Fruit fly (Drosophila melanogaster) whole organism, embryonic: ENCODE data around the gene CG43093.

Experiments used
- B-H2 ChIP-seq: fragments of 200-800 bp; sonication (Bioruptor generic); optimal IDR thresholded peaks from 2 replicates; lab custom pipeline; 2018; ENCODE audit warnings: missing biosample characterization, mild to moderate bottlenecking, missing genetic modification characterization
- BEAF-32 ChIP-seq: fragments of 200-800 bp; sonication (Bioruptor generic); optimal IDR thresholded peaks from 3 replicates; lab custom pipeline; 2017; ENCODE audit warnings: missing biosample characterization, missing genetic modification characterization, mild to moderate bottlenecking, moderate library complexity, missing genetic modification reagents
- CG13287 ChIP-seq: fragments of 200-800 bp; sonication (Bioruptor generic); IDR thresholded peaks from 2 replicates; pipeline ENCODE4 v1.3.6; 2022; ENCODE audit warnings: missing biosample characterization, missing genetic modification characterization; ENCODE audit not compliant: partially characterized antibody
- CG13624 ChIP-seq: fragments of 200-800 bp; sonication (Bioruptor generic); optimal IDR thresholded peaks from 2 replicates; lab custom pipeline; 2016; ENCODE audit warnings: missing biosample characterization, missing genetic modification characterization
- CG14710 ChIP-seq: fragments of 200-800 bp; sonication (Bioruptor generic); optimal IDR thresholded peaks from 3 replicates; lab custom pipeline; 2019; ENCODE audit warnings: missing biosample characterization, mild to moderate bottlenecking, missing genetic modification characterization, moderate library complexity
- CG16863 ChIP-seq: fragments of 200-800 bp; sonication (Bioruptor generic); optimal IDR thresholded peaks from 3 replicates; lab custom pipeline; 2016; ENCODE audit warnings: missing biosample characterization, missing genetic modification characterization
- CG17186 ChIP-seq: fragments of 200-800 bp; sonication (Bioruptor generic); optimal IDR thresholded peaks from 3 replicates; lab custom pipeline; 2017; ENCODE audit warnings: missing biosample characterization, missing genetic modification reagents, missing genetic modification characterization
- CG17328 ChIP-seq: fragments of 200-800 bp; sonication (Bioruptor generic); IDR thresholded peaks from 2 replicates; pipeline ENCODE4 v1.3.6; 2022; ENCODE audit warnings: missing biosample characterization, missing genetic modification characterization
- CG18011 ChIP-seq: fragments of 200-800 bp; sonication (Bioruptor generic); optimal IDR thresholded peaks from 2 replicates; lab custom pipeline; 2017; ENCODE audit warnings: missing biosample characterization, missing genetic modification characterization, mild to moderate bottlenecking, moderate library complexity, missing genotype
- CG18764 ChIP-seq: fragments of 200-800 bp; sonication (Bioruptor generic); optimal IDR thresholded peaks from 3 replicates; lab custom pipeline; 2016; ENCODE audit warnings: missing biosample characterization, missing genetic modification characterization
- CG31441 ChIP-seq: fragments of 200-800 bp; sonication (Bioruptor generic); IDR thresholded peaks from 2 replicates; pipeline ENCODE4 v1.3.6; 2022; ENCODE audit warnings: missing biosample characterization, missing genetic modification characterization
- CG34224 ChIP-seq: fragments of 200-800 bp; sonication (Bioruptor generic); IDR thresholded peaks from 3 replicates; pipeline ENCODE4 v1.3.6; 2022; ENCODE audit warnings: missing biosample characterization, missing genetic modification characterization; ENCODE audit not compliant: partially characterized antibody
- CG34422 ChIP-seq: fragments of 200-800 bp; sonication (Bioruptor generic); IDR thresholded peaks from 3 replicates; pipeline ENCODE4 v1.3.6; 2022; ENCODE audit warnings: missing biosample characterization, missing genetic modification characterization
- CG3847 ChIP-seq: fragments of 200-800 bp; sonication (Bioruptor generic); IDR thresholded peaks from 2 replicates; pipeline ENCODE4 v1.3.6; 2022; ENCODE audit warnings: missing biosample characterization, missing genetic modification characterization
- CG4617 ChIP-seq: fragments of 200-800 bp; sonication (Bioruptor generic); optimal IDR thresholded peaks from 3 replicates; lab custom pipeline; 2016; ENCODE audit warnings: missing biosample characterization, missing genetic modification characterization, borderline replicate concordance
- CG7963 ChIP-seq: fragments of 200-800 bp; sonication (Bioruptor generic); IDR thresholded peaks from 3 replicates; pipeline ENCODE4 v1.3.6; 2022; ENCODE audit warnings: missing biosample characterization, missing genetic modification characterization; ENCODE audit not compliant: partially characterized antibody
- CG8388 ChIP-seq: fragments of 200-800 bp; sonication (Bioruptor generic); optimal IDR thresholded peaks from 2 replicates; lab custom pipeline; 2019; ENCODE audit warnings: missing biosample characterization, mild to moderate bottlenecking, missing genetic modification characterization, moderate library complexity
- CG9797 ChIP-seq: fragments of 200-800 bp; sonication (Bioruptor generic); optimal IDR thresholded peaks from 3 replicates; lab custom pipeline; 2018; ENCODE audit warnings: missing biosample characterization, mild to moderate bottlenecking, missing genetic modification characterization
- Dll ChIP-seq: fragments of 200-800 bp; sonication (Bioruptor generic); IDR thresholded peaks from 4 replicates; pipeline ENCODE4 v1.3.6; 2022; ENCODE audit warnings: missing biosample characterization, missing genetic modification characterization; ENCODE audit not compliant: partially characterized antibody
- Dp ChIP-seq: fragments of 200-800 bp; sonication (Bioruptor generic); optimal IDR thresholded peaks from 2 replicates; lab custom pipeline; 2018; ENCODE audit warnings: missing biosample characterization, mild to moderate bottlenecking, missing genetic modification characterization, moderate library complexity
- E2f2 ChIP-seq: fragments of 200-800 bp; sonication (Bioruptor generic); IDR thresholded peaks from 2 replicates; pipeline ENCODE4 v1.3.6; 2022; ENCODE audit warnings: missing biosample characterization, missing genetic modification characterization
- HmgZ ChIP-seq: fragments of 200-800 bp; sonication (Bioruptor generic); optimal IDR thresholded peaks from 2 replicates; lab custom pipeline; 2018; ENCODE audit warnings: missing biosample characterization, mild to moderate bottlenecking, missing genetic modification characterization
- MBD-R2 ChIP-seq: fragments of 200-800 bp; sonication (Bioruptor generic); IDR thresholded peaks from 2 replicates; pipeline ENCODE4 v1.3.6; 2022; ENCODE audit warnings: missing biosample characterization, missing genetic modification characterization
- MESR4 ChIP-seq: fragments of 200-800 bp; sonication (Bioruptor generic); optimal IDR thresholded peaks from 2 replicates; lab custom pipeline; 2018; ENCODE audit warnings: missing biosample characterization, mild to moderate bottlenecking, missing genetic modification characterization, moderate library complexity
- Scr ChIP-seq: fragments of 200-800 bp; sonication (Bioruptor generic); IDR thresholded peaks from 2 replicates; pipeline ENCODE4 v1.3.6; 2022; ENCODE audit warnings: missing biosample characterization, missing genetic modification characterization; ENCODE audit not compliant: partially characterized antibody
- Sin3A ChIP-seq: fragments of >200 bp; optimal IDR thresholded peaks from 2 replicates; lab custom pipeline; 2018
- Sry-δ ChIP-seq: fragments of 200-800 bp; sonication (Bioruptor generic); optimal IDR thresholded peaks from 2 replicates; lab custom pipeline; 2016; ENCODE audit warnings: missing biosample characterization, missing genetic modification characterization
- YL-1 ChIP-seq: fragments of 200-800 bp; sonication (Bioruptor generic); optimal IDR thresholded peaks from 3 replicates; lab custom pipeline; 2017; ENCODE audit warnings: missing biosample characterization, mild to moderate bottlenecking, missing genetic modification characterization
- aop ChIP-seq: fragments of 200-800 bp; sonication (Bioruptor generic); IDR thresholded peaks from 2 replicates; pipeline ENCODE4 v1.3.6; 2022; ENCODE audit warnings: missing biosample characterization, missing genetic modification characterization
- cad ChIP-seq: fragments of >200 bp; optimal IDR thresholded peaks from 2 replicates; lab custom pipeline; 2017; ENCODE audit warnings: missing biosample characterization, missing genetic modification characterization
- crc ChIP-seq: fragments of 200-800 bp; sonication (Bioruptor generic); optimal IDR thresholded peaks from 2 replicates; lab custom pipeline; 2016; ENCODE audit warnings: missing biosample characterization, missing genetic modification characterization
- dati ChIP-seq: fragments of 200-800 bp; sonication (Bioruptor generic); IDR thresholded peaks from 2 replicates; pipeline ENCODE4 v1.3.6; 2022; ENCODE audit warnings: missing biosample characterization, missing genetic modification characterization
- dysf ChIP-seq: fragments of 200-800 bp; sonication (Bioruptor generic); IDR thresholded peaks from 3 replicates; pipeline ENCODE4 v1.3.6; 2022; ENCODE audit warnings: missing biosample characterization, missing genetic modification characterization
- gfzf ChIP-seq: fragments of 200-800 bp; sonication (Bioruptor generic); optimal IDR thresholded peaks from 2 replicates; lab custom pipeline; 2016; ENCODE audit warnings: missing biosample characterization, mild to moderate bottlenecking, missing genetic modification characterization, moderate library complexity
- grn ChIP-seq: fragments of 200-800 bp; sonication (Bioruptor generic); optimal IDR thresholded peaks from 3 replicates; lab custom pipeline; 2017; ENCODE audit warnings: missing biosample characterization, missing genetic modification characterization
- hbn ChIP-seq: fragments of 200-800 bp; sonication (Bioruptor generic); IDR thresholded peaks from 2 replicates; pipeline ENCODE4 v1.3.6; 2022; ENCODE audit warnings: missing biosample characterization, missing genetic modification characterization; ENCODE audit not compliant: partially characterized antibody
- lmd ChIP-seq: fragments of 200-800 bp; sonication (Bioruptor generic); IDR thresholded peaks from 2 replicates; pipeline ENCODE4 v1.3.6; 2022; ENCODE audit warnings: missing biosample characterization, missing genetic modification characterization
- mld ChIP-seq: fragments of 200-800 bp; sonication (Bioruptor generic); IDR thresholded peaks from 3 replicates; pipeline ENCODE4 v1.3.6; 2022; ENCODE audit warnings: missing biosample characterization, missing genetic modification characterization; ENCODE audit not compliant: partially characterized antibody
- pfk ChIP-seq: fragments of 200-800 bp; sonication (Bioruptor generic); optimal IDR thresholded peaks from 2 replicates; lab custom pipeline; 2018; ENCODE audit warnings: missing biosample characterization, mild to moderate bottlenecking, missing genetic modification characterization, moderate library complexity
- pzg ChIP-seq: fragments of 200-800 bp; sonication (Bioruptor generic); optimal IDR thresholded peaks from 3 replicates; lab custom pipeline; 2018; ENCODE audit warnings: missing biosample characterization, mild to moderate bottlenecking, missing genetic modification characterization, moderate library complexity
- sna ChIP-seq: fragments of 200-800 bp; sonication (Bioruptor generic); IDR thresholded peaks from 2 replicates; pipeline ENCODE4 v1.3.6; 2022; ENCODE audit warnings: missing biosample characterization, missing genetic modification characterization; ENCODE audit not compliant: partially characterized antibody
- stwl ChIP-seq: fragments of 200-800 bp; sonication (Bioruptor generic); optimal IDR thresholded peaks from 3 replicates; lab custom pipeline; 2018; ENCODE audit warnings: missing biosample characterization, mild to moderate bottlenecking, missing genetic modification characterization, moderate library complexity
- tin ChIP-seq: fragments of 200-800 bp; sonication (Bioruptor generic); optimal IDR thresholded peaks from 3 replicates; lab custom pipeline; 2016; ENCODE audit warnings: missing biosample characterization, missing genetic modification characterization
- twi ChIP-seq: fragments of 200-800 bp; optimal IDR thresholded peaks from 2 replicates; lab custom pipeline; 2019; ENCODE audit warnings: missing biosample characterization, mild to moderate bottlenecking, missing genetic modification characterization, moderate library complexity
- vnd ChIP-seq: fragments of 200-800 bp; sonication (Bioruptor generic); IDR thresholded peaks from 3 replicates; pipeline ENCODE4 v1.3.6; 2022; ENCODE audit warnings: missing biosample characterization, missing genetic modification characterization; ENCODE audit not compliant: partially characterized antibody
- vvl ChIP-seq: fragments of 200-800 bp; sonication (Bioruptor generic); IDR thresholded peaks from 2 replicates; pipeline ENCODE4 v1.3.6; 2022; ENCODE audit warnings: missing biosample characterization, missing genetic modification characterization
- wdn ChIP-seq: fragments of 200-800 bp; sonication (Bioruptor generic); IDR thresholded peaks from 2 replicates; pipeline ENCODE4 v1.3.6; 2022; ENCODE audit warnings: missing biosample characterization, missing genetic modification characterization
- zen2 ChIP-seq: fragments of 200-800 bp; sonication (Bioruptor generic); IDR thresholded peaks from 3 replicates; pipeline ENCODE4 v1.3.6; 2022; ENCODE audit warnings: missing biosample characterization, missing genetic modification characterization; ENCODE audit not compliant: partially characterized antibody

CG43093 gene

dm6 chr3R:22745432-22745831 is 24.7 kb downstream of the CG43093 start, which contains the start of the genes vret and HP1c (continued):
- TF ChIP-seq CG3847 (GFP tag; lab: Robert Waterston, UW) (peak; percentile 59), dati (GFP tag; lab: Robert Waterston, UW) (no peak), CG16863 (GFP tag; lab: Kevin White, UChicago) (no peak), aop (GFP tag; lab: Robert Waterston, UW) (no peak), CG31441 (GFP tag; lab: Robert Waterston, UW) (no peak), CG8388 (no peak), lmd (no peak), CG18764 (no peak), crc (GFP tag; lab: Kevin White, UChicago) (no peak), Sry-δ (GFP tag; lab: Kevin White, UChicago) (peak; percentile 24), twi (tag; lab: Kevin White, UChicago) (no peak), pfk (GFP tag; lab: Kevin White, UChicago) (no peak), CG13624 (no peak), BEAF-32 (GFP tag; lab: Kevin White, UChicago) (peak; percentile 46), tin (GFP tag; lab: Kevin White, UChicago) (no peak), CG17186 (peak; percentile 50)

- peak; percentile 64 for TF ChIP-seq Dp (GFP tag; lab: Kevin White, UChicago)
- TF ChIP-seq sna, result peak; percentile 45; the same call in 1 of the 2 replicates
- peak; percentile 81 for TF ChIP-seq E2f2
- TF ChIP-seq CG17328 (GFP tag; lab: Robert Waterston, UW), result no peak
- 0 out of 3 replicates have a peak, but pooled peaks have one; percentile 20 for TF ChIP-seq zen2 (GFP tag; lab: Robert Waterston, UW)
- peak; percentile 50 for TF ChIP-seq CG14710 (tag; lab: Kevin White, UChicago)
- TF ChIP-seq CG9797 (GFP tag; lab: Kevin White, UChicago), result peak; percentile 43
- peak; percentile 42 for TF ChIP-seq pzg (GFP tag; lab: Kevin White, UChicago)
- peak; percentile 29; the same call in 1 of the 3 replicates for TF ChIP-seq vnd (GFP tag; lab: Robert Waterston, UW)
- TF ChIP-seq CG34422, result peak; percentile 54; the same call in 1 of the 3 replicates
- peak; percentile 13 for TF ChIP-seq Sin3A (lab: Kevin White, UChicago)
- TF ChIP-seq Scr, result peak; percentile 32
- TF ChIP-seq CG4617, result peak; percentile 56
- 0 out of 3 replicates have a peak, but pooled peaks have one; percentile 24 for TF ChIP-seq mld (GFP tag; lab: Robert Waterston, UW)
- TF ChIP-seq grn (GFP tag; lab: Kevin White, UChicago), result peak; percentile 56
- TF ChIP-seq CG34224 (GFP tag; lab: Robert Waterston, UW), result peak; percentile 33; the same call in 2 of the 3 replicates
- TF ChIP-seq vvl (GFP tag; lab: Robert Waterston, UW), result no peak
- TF ChIP-seq CG17186, result peak; percentile 20
- peak; percentile 28; the same call in 1 of the 2 replicates for TF ChIP-seq hbn
- TF ChIP-seq CG18011, result no peak
- peak; percentile 19 for TF ChIP-seq BEAF-32 (GFP tag; lab: Kevin White, UChicago)
- TF ChIP-seq wdn (GFP tag; lab: Robert Waterston, UW), result no peak
- TF ChIP-seq dysf (GFP tag; lab: Robert Waterston, UW), result no peak
- TF ChIP-seq HmgZ (tag; lab: Kevin White, UChicago), result peak; percentile 11
- peak; percentile 26; the same call in 1 of the 3 replicates for TF ChIP-seq CG7963 (GFP tag; lab: Robert Waterston, UW)
- no peak for TF ChIP-seq B-H2 (GFP tag; lab: Kevin White, UChicago)
- peak; percentile 53 for TF ChIP-seq MESR4 (GFP tag; lab: Kevin White, UChicago)
- peak; percentile 50 for TF ChIP-seq YL-1 (GFP tag; lab: Kevin White, UChicago)
- TF ChIP-seq gfzf (GFP tag; lab: Kevin White, UChicago), result peak; percentile 69
- peak; percentile 40 for TF ChIP-seq CG13287
- TF ChIP-seq MBD-R2 (GFP tag; lab: Robert Waterston, UW), result peak; percentile 88
- no peak for TF ChIP-seq cad (GFP tag; lab: Kevin White, UChicago)
- peak; percentile 40 for TF ChIP-seq stwl (tag; lab: Kevin White, UChicago)
- 0 out of 4 replicates have a peak, but pooled peaks have one; percentile 23 for TF ChIP-seq Dll (GFP tag; lab: Robert Waterston, UW)
Observed at dm6 chr3R:22740930-22741329, 29.2 kb downstream of the CG43093 start, which contains the start of the genes Dcr-1 and CG6985. Gene Dcr-1, minus strand, starts transcription at chr3R:22741091. Gene CG6985, plus strand, starts transcription at chr3R:22741150.
